Fruit fly (Drosophila melanogaster): ENCODE results near the gene tau.

Gene tau

dm6 chr3R:27655109-27655508 lies 1.7 kb downstream of the tau start (continued):
- peak; percentile 35; the same call in 1 of the 3 replicates for TF ChIP-seq CG8119 (GFP tag; IDR thresholded peaks at IDR 0.05)
- TF ChIP-seq Lpt (GFP tag; optimal IDR thresholded peaks at IDR 0.05): peak; percentile 1
- TF ChIP-seq CG10669 (GFP tag; optimal IDR thresholded peaks at IDR 0.05): peak; percentile 34
- TF ChIP-seq Sox14 (GFP tag; optimal IDR thresholded peaks at IDR 0.05): no peak
- TF ChIP-seq CG4318 (GFP tag; optimal IDR thresholded peaks at IDR 0.05): no peak
- TF ChIP-seq CG7368 (GFP tag; optimal IDR thresholded peaks at IDR 0.05): no peak
- TF ChIP-seq topi (GFP tag; optimal IDR thresholded peaks at IDR 0.05): no peak
- no peak for TF ChIP-seq Hr38 (GFP tag; optimal IDR thresholded peaks at IDR 0.05)
- no peak for TF ChIP-seq Met (GFP tag; optimal IDR thresholded peaks at IDR 0.05)
- peak; percentile 16 for TF ChIP-seq acj6 (GFP tag; optimal IDR thresholded peaks at IDR 0.05)
- peak; percentile 46 for TF ChIP-seq OdsH (GFP tag; optimal IDR thresholded peaks at IDR 0.05)
- TF ChIP-seq Ets21C (GFP tag; optimal IDR thresholded peaks at IDR 0.05): no peak
- TF ChIP-seq CG10631 (GFP tag; optimal IDR thresholded peaks at IDR 0.05): no peak
- no peak for TF ChIP-seq CG11902 (GFP tag; optimal IDR thresholded peaks at IDR 0.05)
- no peak for TF ChIP-seq CG34406 (GFP tag; optimal IDR thresholded peaks at IDR 0.05)
- TF ChIP-seq Ets96B (tag; optimal IDR thresholded peaks at IDR 0.05): peak; percentile 40
- peak; percentile 58 for TF ChIP-seq CG32006 (GFP tag; optimal IDR thresholded peaks at IDR 0.05)

DNA sequence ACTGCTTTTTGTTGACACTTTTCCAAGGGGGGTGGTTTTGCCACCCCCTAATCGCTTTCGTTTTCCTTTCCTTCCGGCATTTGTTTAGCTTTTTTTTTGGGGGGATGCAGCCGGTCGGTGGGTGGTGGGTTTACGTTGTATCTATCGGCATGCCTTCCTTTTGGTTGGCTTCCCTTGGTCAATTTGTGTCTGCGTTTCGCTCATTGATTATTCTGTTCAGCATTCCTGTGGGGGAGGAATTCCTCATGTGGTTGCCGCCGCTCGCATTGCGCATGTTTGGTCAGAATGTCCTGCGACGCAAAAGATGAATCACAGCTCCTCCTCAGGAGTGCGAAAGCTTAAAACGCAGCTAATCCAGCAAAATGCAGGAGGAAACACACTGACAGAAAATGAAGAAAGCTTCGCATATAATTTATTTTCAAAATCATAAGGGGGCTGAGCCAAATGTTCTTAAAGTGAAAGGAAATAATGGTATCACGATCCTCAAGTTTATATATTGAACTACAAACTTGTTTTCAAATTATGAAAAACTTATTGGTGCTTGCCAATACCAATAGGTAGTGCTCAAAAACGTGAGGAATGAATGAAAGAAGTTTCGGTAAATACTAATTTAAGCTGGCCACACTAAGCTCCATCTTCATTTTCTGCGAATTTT lies 4.5 kb downstream of the tau start, which contains the start of gene RpS10a:
TSS of gene RpS10a (plus strand) at position 605 of the 655 bp plus-strand sequence.
- TF ChIP-seq topi (GFP tag; optimal IDR thresholded peaks at IDR 0.05): no peak
- peak; percentile 56 for TF ChIP-seq Eip78C (GFP tag)
- 0 out of 3 replicates have a peak, but pooled peaks have one; percentile 14 for TF ChIP-seq CG6163 (GFP tag; IDR thresholded peaks at IDR 0.05)

- TF ChIP-seq CG11902 (GFP tag; optimal IDR thresholded peaks at IDR 0.05) (no peak), CG9139 (GFP tag; optimal IDR thresholded peaks at IDR 0.05) (no peak), Lpt (GFP tag; optimal IDR thresholded peaks at IDR 0.05) (no peak), CG6854 (GFP tag; optimal IDR thresholded peaks at IDR 0.05) (no peak), CG34406 (GFP tag; optimal IDR thresholded peaks at IDR 0.05) (no peak), CG6808 (GFP tag; optimal IDR thresholded peaks at IDR 0.05) (no peak), spab (GFP tag; optimal IDR thresholded peaks at IDR 0.05) (no peak), fd59A (GFP tag; optimal IDR thresholded peaks at IDR 0.05) (no peak)
Measured at dm6 chr3R:27651710-27652109, 5.1 kb downstream of the tau start.

DNA sequence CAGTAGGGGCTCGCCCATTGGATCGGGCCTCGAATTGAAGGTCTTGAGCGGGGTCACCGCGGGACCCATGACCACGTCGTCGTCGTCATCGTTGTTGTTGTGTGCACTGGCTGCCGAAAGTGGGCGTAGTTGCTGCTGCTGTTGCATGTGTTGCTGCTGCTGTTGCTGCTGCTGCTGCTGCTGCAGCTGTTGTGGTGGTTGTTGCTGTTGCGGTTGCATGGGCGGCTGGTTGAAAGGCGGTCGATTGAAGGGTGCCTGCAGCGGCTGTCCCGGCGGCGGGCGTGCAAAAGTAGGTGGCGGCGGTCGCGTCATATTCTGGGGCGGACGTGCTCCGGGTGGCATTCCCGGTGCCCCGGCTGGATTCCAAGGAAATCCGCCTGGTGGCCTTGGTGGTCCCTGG lies 9.0 kb downstream of the tau start:
- TF ChIP-seq eg (GFP tag; IDR thresholded peaks at IDR 0.05) (no peak), CG11294 (GFP tag; IDR thresholded peaks at IDR 0.05) (no peak), CG32006 (GFP tag; optimal IDR thresholded peaks at IDR 0.05) (no peak), CG31627 (GFP tag; optimal IDR thresholded peaks at IDR 0.05) (no peak), topi (GFP tag; optimal IDR thresholded peaks at IDR 0.05) (no peak), CG11902 (GFP tag; optimal IDR thresholded peaks at IDR 0.05) (no peak), CG10631 (GFP tag; optimal IDR thresholded peaks at IDR 0.05) (no peak), Sox14 (GFP tag; optimal IDR thresholded peaks at IDR 0.05) (no peak), Smox (GFP tag; optimal IDR thresholded peaks at IDR 0.05) (no peak), dac (GFP tag; optimal IDR thresholded peaks at IDR 0.05) (no peak), Sox102F (GFP tag; optimal IDR thresholded peaks at IDR 0.05) (no peak), CG6854 (GFP tag; optimal IDR thresholded peaks at IDR 0.05) (no peak), Met (GFP tag; optimal IDR thresholded peaks at IDR 0.05) (no peak), CG4318 (GFP tag; optimal IDR thresholded peaks at IDR 0.05) (no peak), spab (GFP tag; optimal IDR thresholded peaks at IDR 0.05) (no peak), svp (GFP tag) (no peak)

- no peak for TF ChIP-seq Hr38 (GFP tag; optimal IDR thresholded peaks at IDR 0.05)
- TF ChIP-seq CG3919 (GFP tag; optimal IDR thresholded peaks at IDR 0.05): no peak
- no peak for TF ChIP-seq Hr4 (GFP tag; optimal IDR thresholded peaks at IDR 0.05)
- TF ChIP-seq ss (GFP tag; optimal IDR thresholded peaks at IDR 0.05): no peak
- TF ChIP-seq salr (GFP tag; optimal IDR thresholded peaks at IDR 0.05): no peak
- no peak for TF ChIP-seq topi (GFP tag; optimal IDR thresholded peaks at IDR 0.05)
- no peak for TF ChIP-seq CG3032 (tag; optimal IDR thresholded peaks at IDR 0.05)
- TF ChIP-seq CG15336 (GFP tag; IDR thresholded peaks at IDR 0.05): no peak
- no peak for TF ChIP-seq Blimp-1 (GFP tag; optimal IDR thresholded peaks at IDR 0.05)
- TF ChIP-seq esn (GFP tag; optimal IDR thresholded peaks at IDR 0.05): no peak
- TF ChIP-seq CG10631 (GFP tag; optimal IDR thresholded peaks at IDR 0.05): no peak
- no peak for TF ChIP-seq Ets96B (tag; optimal IDR thresholded peaks at IDR 0.05)
- no peak for TF ChIP-seq Met (GFP tag; optimal IDR thresholded peaks at IDR 0.05)
- TF ChIP-seq CG1621 (tag; optimal IDR thresholded peaks at IDR 0.05): no peak
- TF ChIP-seq Ets21C (GFP tag; optimal IDR thresholded peaks at IDR 0.05): no peak
- no peak for TF ChIP-seq achi (GFP tag; optimal IDR thresholded peaks at IDR 0.05)
Measured at dm6 chr3R:27643080-27643479, 13.7 kb downstream of the tau start.
